Fruit fly (Drosophila melanogaster) whole organism, prepupa: ENCODE results near the gene CG14717.

Experiments used
- Blimp-1 ChIP-seq: fragments of 200-800 bp; sonication (Bioruptor generic); optimal IDR thresholded peaks from 3 replicates; lab custom pipeline; 2017; ENCODE audit warnings: missing biosample characterization, missing genetic modification characterization, mild to moderate bottlenecking, moderate library complexity, missing genetic modification reagents
- CG10631 ChIP-seq: fragments of 200-800 bp; sonication (Bioruptor generic); optimal IDR thresholded peaks from 2 replicates; lab custom pipeline; 2016; ENCODE audit warnings: missing biosample characterization, missing genetic modification characterization
- CG11294 ChIP-seq: fragments of 200-800 bp; sonication (Bioruptor generic); IDR thresholded peaks from 2 replicates; pipeline ENCODE4 v1.3.6; 2022; ENCODE audit warnings: missing biosample characterization, missing genetic modification characterization
- CG11902 ChIP-seq: fragments of 200-800 bp; sonication (Bioruptor generic); optimal IDR thresholded peaks from 3 replicates; lab custom pipeline; 2016; ENCODE audit warnings: missing biosample characterization, missing genetic modification characterization
- CG15336 ChIP-seq: fragments of 200-800 bp; sonication (Bioruptor generic); IDR thresholded peaks from 2 replicates; pipeline ENCODE4 v1.3.6; 2022; ENCODE audit warnings: missing biosample characterization, missing genetic modification characterization
- CG16779 ChIP-seq: fragments of 200-800 bp; sonication (Bioruptor generic); optimal IDR thresholded peaks from 3 replicates; lab custom pipeline; 2017; ENCODE audit warnings: missing biosample characterization, mild to moderate bottlenecking, missing genetic modification characterization
- CG3032 ChIP-seq: fragments of 200-800 bp; optimal IDR thresholded peaks from 2 replicates; lab custom pipeline; 2019; ENCODE audit warnings: missing biosample characterization, mild to moderate bottlenecking, missing genetic modification characterization, moderate library complexity
- CG32006 ChIP-seq: fragments of 200-800 bp; sonication (Bioruptor generic); optimal IDR thresholded peaks from 3 replicates; lab custom pipeline; 2017; ENCODE audit warnings: missing biosample characterization, mild to moderate bottlenecking, missing genetic modification characterization
- CG4318 ChIP-seq: fragments of 200-800 bp; sonication (Bioruptor generic); optimal IDR thresholded peaks from 3 replicates; lab custom pipeline; 2017; ENCODE audit warnings: missing biosample characterization, mild to moderate bottlenecking, missing genetic modification characterization
- CG6163 ChIP-seq: fragments of 200-800 bp; sonication (Bioruptor generic); IDR thresholded peaks from 3 replicates; pipeline ENCODE4 v1.3.6; 2022; ENCODE audit warnings: missing biosample characterization, missing genetic modification characterization
- CG6276 ChIP-seq: fragments of 200-800 bp; sonication (Bioruptor generic); optimal IDR thresholded peaks from 2 replicates; lab custom pipeline; 2017; ENCODE audit warnings: missing biosample characterization, mild to moderate bottlenecking, missing genetic modification characterization
- CG6792 ChIP-seq: fragments of 200-800 bp; sonication (Bioruptor generic); optimal IDR thresholded peaks from 3 replicates; lab custom pipeline; 2016; ENCODE audit warnings: missing biosample characterization, missing genetic modification characterization
- CG6854 ChIP-seq: fragments of 200-800 bp; sonication (Bioruptor generic); optimal IDR thresholded peaks from 2 replicates; lab custom pipeline; 2017; ENCODE audit warnings: missing biosample characterization, mild to moderate bottlenecking, missing genetic modification characterization
- CG8119 ChIP-seq: fragments of 200-800 bp; sonication (Bioruptor generic); IDR thresholded peaks from 3 replicates; pipeline ENCODE4 v1.3.6; 2022; ENCODE audit warnings: missing biosample characterization, missing genetic modification characterization
- CG8319 ChIP-seq: fragments of 200-800 bp; sonication (Bioruptor generic); optimal IDR thresholded peaks from 3 replicates; lab custom pipeline; 2016; ENCODE audit warnings: missing biosample characterization, missing genetic modification characterization
- Eip75B ChIP-seq: fragments of 200-800 bp; sonication (Bioruptor generic); optimal IDR thresholded peaks from 3 replicates; lab custom pipeline; 2016; ENCODE audit warnings: missing biosample characterization, missing genetic modification characterization
- Eip78C ChIP-seq: fragments of 200-800 bp; sonication (Bioruptor generic); peaks from one replicate; lab custom pipeline; 2016; ENCODE audit warnings: missing biosample characterization, missing genetic modification characterization
- Ets21C ChIP-seq: fragments of 200-800 bp; sonication (Bioruptor generic); optimal IDR thresholded peaks from 3 replicates; lab custom pipeline; 2016; ENCODE audit warnings: missing biosample characterization, missing genetic modification characterization
- Ets96B ChIP-seq: fragments of 200-800 bp; optimal IDR thresholded peaks from 2 replicates; lab custom pipeline; 2019; ENCODE audit warnings: missing biosample characterization, mild to moderate bottlenecking, missing genetic modification characterization, moderate library complexity
- Gug ChIP-seq: fragments of 200-800 bp; sonication (Bioruptor generic); IDR thresholded peaks from 2 replicates; pipeline ENCODE4 v1.3.6; 2022; ENCODE audit warnings: missing biosample characterization, missing genetic modification characterization
- Hr38 ChIP-seq: sonication (Bioruptor generic); optimal IDR thresholded peaks from 2 replicates; lab custom pipeline; 2016; ENCODE audit warnings: missing biosample characterization, missing genetic modification characterization
- Hr39 ChIP-seq: fragments of 200-800 bp; sonication (Bioruptor generic); optimal IDR thresholded peaks from 2 replicates; lab custom pipeline; 2016; ENCODE audit warnings: missing biosample characterization, missing genetic modification characterization
- Lpt ChIP-seq: fragments of 200-800 bp; sonication (Bioruptor generic); optimal IDR thresholded peaks from 3 replicates; lab custom pipeline; 2016; ENCODE audit warnings: missing biosample characterization, missing genetic modification characterization
- OdsH ChIP-seq: fragments of 200-800 bp; sonication (Bioruptor generic); optimal IDR thresholded peaks from 3 replicates; lab custom pipeline; 2016; ENCODE audit warnings: missing biosample characterization, missing genetic modification characterization
- Smox ChIP-seq: fragments of 200-800 bp; sonication (Bioruptor generic); optimal IDR thresholded peaks from 3 replicates; lab custom pipeline; 2016; ENCODE audit warnings: missing biosample characterization, missing genetic modification characterization
- Sox102F ChIP-seq: fragments of 200-800 bp; sonication (Bioruptor generic); optimal IDR thresholded peaks from 2 replicates; lab custom pipeline; 2016; ENCODE audit warnings: missing biosample characterization, mild to moderate bottlenecking, missing genetic modification characterization
- Sox14 ChIP-seq: fragments of 200-800 bp; sonication (Bioruptor generic); optimal IDR thresholded peaks from 3 replicates; lab custom pipeline; 2016; ENCODE audit warnings: missing biosample characterization, missing genetic modification characterization
- achi ChIP-seq: fragments of 200-800 bp; sonication (Bioruptor generic); optimal IDR thresholded peaks from 3 replicates; lab custom pipeline; 2016; ENCODE audit warnings: missing biosample characterization, missing genetic modification characterization
- acj6 ChIP-seq: fragments of 200-800 bp; sonication (Bioruptor generic); optimal IDR thresholded peaks from 3 replicates; lab custom pipeline; 2016; ENCODE audit warnings: missing biosample characterization, missing genetic modification characterization
- cyc ChIP-seq: fragments of 200-800 bp; sonication (Bioruptor generic); optimal IDR thresholded peaks from 3 replicates; lab custom pipeline; 2016; ENCODE audit warnings: missing biosample characterization, missing genetic modification characterization
- dac ChIP-seq: fragments of 200-800 bp; sonication (Bioruptor generic); optimal IDR thresholded peaks from 2 replicates; lab custom pipeline; 2017; ENCODE audit warnings: missing biosample characterization, mild to moderate bottlenecking, missing genetic modification characterization
- dsx ChIP-seq: fragments of 200-800 bp; optimal IDR thresholded peaks from 3 replicates; lab custom pipeline; 2019; ENCODE audit warnings: missing biosample characterization, mild to moderate bottlenecking, missing genetic modification characterization, moderate library complexity; ENCODE audit not compliant: poor library complexity, severe bottlenecking
- eg ChIP-seq: fragments of 200-800 bp; sonication (Bioruptor generic); IDR thresholded peaks from 3 replicates; pipeline ENCODE4 v1.3.6; 2022; ENCODE audit warnings: missing biosample characterization, missing genetic modification characterization
- esn ChIP-seq: fragments of 200-800 bp; sonication (Bioruptor generic); optimal IDR thresholded peaks from 2 replicates; lab custom pipeline; 2016; ENCODE audit warnings: missing biosample characterization, mild to moderate bottlenecking, missing genetic modification characterization, moderate library complexity
- fd59A ChIP-seq: fragments of 200-800 bp; sonication (Bioruptor generic); optimal IDR thresholded peaks from 2 replicates; lab custom pipeline; 2017; ENCODE audit warnings: missing biosample characterization, mild to moderate bottlenecking, missing genetic modification characterization, missing genetic modification reagents
- fd85E ChIP-seq: fragments of 200-800 bp; sonication (Bioruptor generic); optimal IDR thresholded peaks from 3 replicates; lab custom pipeline; 2016; ENCODE audit warnings: missing biosample characterization, missing genetic modification characterization
- fkh ChIP-seq: fragments of 200-800 bp; sonication (Bioruptor generic); optimal IDR thresholded peaks from 3 replicates; lab custom pipeline; 2017; ENCODE audit warnings: missing biosample characterization, mild to moderate bottlenecking, missing genetic modification characterization, moderate library complexity
- lz ChIP-seq: fragments of 200-800 bp; sonication (Bioruptor generic); optimal IDR thresholded peaks from 3 replicates; lab custom pipeline; 2016; ENCODE audit warnings: missing biosample characterization, missing genetic modification characterization
- net ChIP-seq: fragments of 200-800 bp; sonication (Bioruptor generic); optimal IDR thresholded peaks from 3 replicates; lab custom pipeline; 2016; ENCODE audit warnings: missing biosample characterization, missing genetic modification characterization
- pdm3 ChIP-seq: fragments of 200-800 bp; sonication (Bioruptor generic); optimal IDR thresholded peaks from 3 replicates; lab custom pipeline; 2016; ENCODE audit warnings: missing biosample characterization, missing genetic modification characterization
- salr ChIP-seq, 2 experiments: fragments of 200-800 bp; sonication (Bioruptor generic); optimal IDR thresholded peaks; 3 replicates each; lab custom pipeline; 2016 to 2018; ENCODE audit warnings: missing biosample characterization in 2 of 2, missing genetic modification characterization in 2 of 2, mild to moderate bottlenecking in 1 of 2
- spab ChIP-seq: fragments of 200-800 bp; sonication (Bioruptor generic); optimal IDR thresholded peaks from 2 replicates; lab custom pipeline; 2017; ENCODE audit warnings: missing biosample characterization, mild to moderate bottlenecking, missing genetic modification characterization, missing genetic modification reagents
- ss ChIP-seq, 2 experiments: fragments of 200-800 bp; sonication (Bioruptor generic); optimal IDR thresholded peaks; 2 replicates in 1 of 2; 3 replicates in 1 of 2; lab custom pipeline; 2017 to 2018; ENCODE audit warnings: mild to moderate bottlenecking in 2 of 2, missing biosample characterization in 2 of 2, missing genetic modification characterization in 2 of 2, moderate library complexity in 1 of 2
- svp ChIP-seq: fragments of 200-800 bp; sonication (Bioruptor generic); peaks from one replicate; lab custom pipeline; 2016; ENCODE audit warnings: missing biosample characterization, missing genetic modification characterization
- topi ChIP-seq: fragments of 200-800 bp; sonication (Bioruptor generic); optimal IDR thresholded peaks from 3 replicates; lab custom pipeline; 2016; ENCODE audit warnings: missing biosample characterization, missing genetic modification characterization
- vri ChIP-seq: fragments of 200-800 bp; sonication (Bioruptor generic); optimal IDR thresholded peaks from 3 replicates; lab custom pipeline; 2016; ENCODE audit warnings: missing biosample characterization, mild to moderate bottlenecking, missing genetic modification characterization

Gene CG14717

dm6 chr3R:11656614-11657216, 39.6 kb upstream of the CG14717 start (continued):
- TF ChIP-seq pdm3 (GFP tag; lab: Kevin White, UChicago) (peak; percentile 99), CG6163 (GFP tag; lab: Robert Waterston, UW) (peak; percentile 99), spab (GFP tag; lab: Kevin White, UChicago) (peak; percentile 99), topi (GFP tag; lab: Kevin White, UChicago) (peak; percentile 99), salr (GFP tag; optimal IDR thresholded peaks at IDR 0.05; lab: Kevin White, UChicago) (peak; percentile 98), ss (GFP tag; optimal IDR thresholded peaks at IDR 0.05; lab: Kevin White, UChicago) (peak; percentile 98 to 99), Sox102F (GFP tag; lab: Kevin White, UChicago) (peak; percentile 99), svp (GFP tag; lab: Kevin White, UChicago) (peak; percentile 99), CG16779 (tag; lab: Kevin White, UChicago) (peak; percentile 98), CG4318 (GFP tag; lab: Kevin White, UChicago) (peak; percentile 98), Hr38 (GFP tag; lab: Kevin White, UChicago) (peak; percentile 83), CG8119 (GFP tag; lab: Robert Waterston, UW) (peak; percentile 99), dac (GFP tag; lab: Kevin White, UChicago) (peak; percentile 97), OdsH (GFP tag; lab: Kevin White, UChicago) (peak; percentile 99), lz (peak; percentile 99), CG11294 (GFP tag; lab: Robert Waterston, UW) (peak; percentile 98), Blimp-1 (GFP tag; lab: Kevin White, UChicago) (peak; percentile 86), Gug (GFP tag; lab: Robert Waterston, UW) (peak; percentile 98), achi (GFP tag; lab: Kevin White, UChicago) (peak; percentile 99), Hr39 (GFP tag; lab: Kevin White, UChicago) (peak; percentile 98), dsx (peak; percentile 98), net (peak; percentile 99)

DNA sequence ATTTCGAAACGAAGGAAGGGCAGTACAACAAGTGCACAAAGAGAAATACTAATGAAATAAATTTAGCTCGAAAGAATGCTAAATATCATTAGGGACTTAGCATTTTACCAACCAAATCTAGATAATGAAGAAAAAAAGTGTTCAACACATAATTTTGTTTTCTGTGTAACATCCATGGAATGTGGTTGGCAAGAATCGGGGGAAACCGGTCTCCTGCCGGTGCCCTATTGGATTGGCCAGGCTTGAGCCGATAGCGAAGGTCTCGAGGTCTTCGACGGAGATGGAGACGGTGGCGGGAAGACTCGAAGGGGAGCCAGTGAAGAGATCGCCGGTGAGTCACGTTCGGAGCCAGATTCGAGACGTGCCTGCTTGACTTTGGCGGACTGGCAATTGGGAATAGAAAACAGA, 38.5 kb upstream of the CG14717 start:
- TF ChIP-seq CG6276 (GFP tag; lab: Kevin White, UChicago) (peak; percentile 47), Sox14 (GFP tag; lab: Kevin White, UChicago) (peak; percentile 90), cyc (GFP tag; lab: Kevin White, UChicago) (peak; percentile 88), CG6792 (GFP tag; lab: Kevin White, UChicago) (peak; percentile 86), pdm3 (GFP tag; lab: Kevin White, UChicago) (peak; percentile 87), OdsH (GFP tag; lab: Kevin White, UChicago) (peak; percentile 87), Sox102F (GFP tag; lab: Kevin White, UChicago) (peak; percentile 89), CG6854 (GFP tag; lab: Kevin White, UChicago) (peak; percentile 69), Smox (GFP tag; lab: Kevin White, UChicago) (peak; percentile 86), CG6163 (GFP tag; lab: Robert Waterston, UW) (peak; percentile 89), fkh (GFP tag; lab: Kevin White, UChicago) (no peak), Ets21C (GFP tag; lab: Kevin White, UChicago) (peak; percentile 77), Eip75B (GFP tag; lab: Kevin White, UChicago) (peak; percentile 91), CG15336 (GFP tag; lab: Robert Waterston, UW) (peak; percentile 75), CG11902 (GFP tag; lab: Kevin White, UChicago) (peak; percentile 64), CG32006 (GFP tag; lab: Kevin White, UChicago) (peak; percentile 69), CG4318 (GFP tag; lab: Kevin White, UChicago) (peak; percentile 25), CG3032 (tag; lab: Kevin White, UChicago) (peak; percentile 84), eg (GFP tag; lab: Robert Waterston, UW) (peak; percentile 75), Ets96B (tag; lab: Kevin White, UChicago) (peak; percentile 86), CG8319 (GFP tag; lab: Kevin White, UChicago) (peak; percentile 83), Lpt (GFP tag; lab: Kevin White, UChicago) (peak; percentile 77), dac (GFP tag; lab: Kevin White, UChicago) (peak; percentile 16), Gug (GFP tag; lab: Robert Waterston, UW) (peak; percentile 57), Eip78C (GFP tag; lab: Kevin White, UChicago) (peak; percentile 98), fd85E (GFP tag; lab: Kevin White, UChicago) (no peak), lz (peak; percentile 84), fd59A (GFP tag; lab: Kevin White, UChicago) (peak; percentile 71), acj6 (GFP tag; lab: Kevin White, UChicago) (peak; percentile 88), vri (GFP tag; lab: Kevin White, UChicago) (peak; percentile 90), salr (GFP tag; optimal IDR thresholded peaks at IDR 0.05; lab: Kevin White, UChicago) (peak; percentile 47 to 70), achi (GFP tag; lab: Kevin White, UChicago) (peak; percentile 83), net (peak; percentile 86), CG11294 (GFP tag; lab: Robert Waterston, UW) (0 out of 2 replicates have a peak, but pooled peaks have one; percentile 25), esn (GFP tag; lab: Kevin White, UChicago) (peak; percentile 91), CG10631 (GFP tag; lab: Kevin White, UChicago) (peak; percentile 84), Hr38 (GFP tag; lab: Kevin White, UChicago) (no peak), spab (GFP tag; lab: Kevin White, UChicago) (peak; percentile 81), CG16779 (tag; lab: Kevin White, UChicago) (peak; percentile 53), svp (GFP tag; lab: Kevin White, UChicago) (peak; percentile 98)
